Fruit fly (Drosophila melanogaster) whole organism, embryonic: ENCODE data around the gene CG2540.

Source experiments
- Atf3 ChIP-seq: fragments of 200-800 bp; sonication (Bioruptor generic); optimal IDR thresholded peaks from 3 replicates; lab custom pipeline; 2016; ENCODE audit warnings: missing biosample characterization, missing genetic modification characterization
- Blimp-1 ChIP-seq: fragments of 200-800 bp; sonication (Bioruptor generic); optimal IDR thresholded peaks from 3 replicates; lab custom pipeline; 2018; ENCODE audit warnings: missing biosample characterization, missing genetic modification characterization, mild to moderate bottlenecking, moderate library complexity, missing genetic modification reagents
- BtbVII ChIP-seq: fragments of 200-800 bp; sonication (Bioruptor generic); optimal IDR thresholded peaks from 3 replicates; lab custom pipeline; 2017; ENCODE audit warnings: missing biosample characterization, mild to moderate bottlenecking, missing genetic modification characterization
- CG10321 ChIP-seq: fragments of 200-800 bp; sonication (Bioruptor generic); IDR thresholded peaks from 2 replicates; pipeline ENCODE4 v1.3.6; 2022; ENCODE audit warnings: missing biosample characterization, missing genetic modification characterization
- CG10959 ChIP-seq: fragments of 200-800 bp; sonication (Bioruptor generic); IDR thresholded peaks from 2 replicates; pipeline ENCODE4 v1.3.6; 2022; ENCODE audit warnings: missing biosample characterization, missing genetic modification characterization
- CG11456 ChIP-seq: fragments of 200-800 bp; sonication (Bioruptor generic); IDR thresholded peaks from 3 replicates; pipeline ENCODE4 v1.3.6; 2022; ENCODE audit warnings: missing biosample characterization, missing genetic modification characterization
- CG11504 ChIP-seq: fragments of 200-800 bp; sonication (Bioruptor generic); optimal IDR thresholded peaks from 3 replicates; lab custom pipeline; 2019; ENCODE audit warnings: missing biosample characterization, mild to moderate bottlenecking, missing genetic modification characterization, moderate library complexity
- CG11723 ChIP-seq: fragments of 200-800 bp; sonication (Bioruptor generic); optimal IDR thresholded peaks from 2 replicates; lab custom pipeline; 2017; ENCODE audit warnings: missing biosample characterization, mild to moderate bottlenecking, missing genetic modification characterization
- CG12391 ChIP-seq: fragments of 200-800 bp; sonication (Bioruptor generic); optimal IDR thresholded peaks from 3 replicates; lab custom pipeline; 2018; ENCODE audit warnings: missing biosample characterization, mild to moderate bottlenecking, missing genetic modification characterization, moderate library complexity
- CG12659 ChIP-seq: fragments of 200-800 bp; sonication (Bioruptor generic); optimal IDR thresholded peaks from 3 replicates; lab custom pipeline; 2017; ENCODE audit warnings: mild to moderate bottlenecking, missing biosample characterization, missing genetic modification reagents, missing genetic modification characterization
- CG14441 ChIP-seq: fragments of 200-800 bp; sonication (Bioruptor generic); IDR thresholded peaks from 2 replicates; pipeline ENCODE4 v1.3.6; 2022; ENCODE audit warnings: missing biosample characterization, missing genetic modification characterization
- CG15479 ChIP-seq: fragments of 200-800 bp; sonication (Bioruptor generic); optimal IDR thresholded peaks from 3 replicates; lab custom pipeline; 2019; ENCODE audit warnings: missing biosample characterization, mild to moderate bottlenecking, missing genetic modification characterization, moderate library complexity
- CG15514 ChIP-seq: fragments of 200-800 bp; sonication (Bioruptor generic); optimal IDR thresholded peaks from 3 replicates; lab custom pipeline; 2017; ENCODE audit warnings: missing biosample characterization, missing genetic modification characterization, mild to moderate bottlenecking, moderate library complexity, missing genetic modification reagents
- CG17186 ChIP-seq: fragments of 200-800 bp; sonication (Bioruptor generic); optimal IDR thresholded peaks from 3 replicates; lab custom pipeline; 2017; ENCODE audit warnings: missing biosample characterization, missing genetic modification reagents, missing genetic modification characterization
- CG17361 ChIP-seq: fragments of 200-800 bp; sonication (Bioruptor generic); IDR thresholded peaks from 3 replicates; pipeline ENCODE4 v1.3.6; 2022; ENCODE audit warnings: missing biosample characterization, missing genetic modification characterization
- CG17385 ChIP-seq: fragments of 200-800 bp; sonication (Bioruptor generic); optimal IDR thresholded peaks from 3 replicates; lab custom pipeline; 2018; ENCODE audit warnings: missing biosample characterization, mild to moderate bottlenecking, missing genetic modification characterization
- CG17829 ChIP-seq: fragments of 200-800 bp; optimal IDR thresholded peaks from 2 replicates; lab custom pipeline; 2019; ENCODE audit warnings: missing biosample characterization, mild to moderate bottlenecking, missing genetic modification characterization, moderate library complexity
- CG1832 ChIP-seq: fragments of 200-800 bp; sonication (Bioruptor generic); optimal IDR thresholded peaks from 2 replicates; lab custom pipeline; 2017; ENCODE audit warnings: missing biosample characterization, mild to moderate bottlenecking, missing genetic modification characterization, inconsistent platforms
- CG18599 ChIP-seq: fragments of 200-800 bp; sonication (Bioruptor generic); optimal IDR thresholded peaks from 3 replicates; lab custom pipeline; 2017; ENCODE audit warnings: missing biosample characterization, missing genetic modification characterization, mild to moderate bottlenecking, moderate library complexity, missing genetic modification reagents
- CG18619 ChIP-seq: fragments of 200-800 bp; sonication (Bioruptor generic); optimal IDR thresholded peaks from 3 replicates; lab custom pipeline; 2017; ENCODE audit warnings: missing biosample characterization, mild to moderate bottlenecking, missing genetic modification characterization
- CG2120 ChIP-seq: fragments of 200-800 bp; sonication (Bioruptor generic); optimal IDR thresholded peaks from 3 replicates; lab custom pipeline; 2016; ENCODE audit warnings: missing biosample characterization, missing genetic modification characterization
- CG34376 ChIP-seq: fragments of 200-800 bp; sonication (Bioruptor generic); optimal IDR thresholded peaks from 2 replicates; lab custom pipeline; 2018; ENCODE audit warnings: missing biosample characterization, mild to moderate bottlenecking, missing genetic modification characterization
- CG3847 ChIP-seq: fragments of 200-800 bp; sonication (Bioruptor generic); IDR thresholded peaks from 2 replicates; pipeline ENCODE4 v1.3.6; 2022; ENCODE audit warnings: missing biosample characterization, missing genetic modification characterization
- CG3995 ChIP-seq: fragments of 200-800 bp; sonication (Bioruptor generic); optimal IDR thresholded peaks from 3 replicates; lab custom pipeline; 2016; ENCODE audit warnings: missing biosample characterization, missing genetic modification characterization
- CG4424 ChIP-seq: fragments of 200-800 bp; sonication (Bioruptor generic); optimal IDR thresholded peaks from 3 replicates; lab custom pipeline; 2016; ENCODE audit warnings: missing biosample characterization, missing genetic modification characterization
- CG5180 ChIP-seq: fragments of 200-800 bp; sonication (Bioruptor generic); optimal IDR thresholded peaks from 3 replicates; lab custom pipeline; 2017; ENCODE audit warnings: missing biosample characterization, missing genetic modification characterization, mild to moderate bottlenecking, moderate library complexity, missing genetic modification reagents
- CG7786 ChIP-seq: fragments of 200-800 bp; sonication (Bioruptor generic); optimal IDR thresholded peaks from 2 replicates; lab custom pipeline; 2016; ENCODE audit warnings: missing biosample characterization, missing genetic modification characterization
- CG9876 ChIP-seq: fragments of 200-800 bp; sonication (Bioruptor generic); optimal IDR thresholded peaks from 2 replicates; lab custom pipeline; 2016; ENCODE audit warnings: missing biosample characterization, missing genetic modification characterization
- CG9932 ChIP-seq: fragments of 200-800 bp; sonication (Bioruptor generic); IDR thresholded peaks from 2 replicates; pipeline ENCODE4 v1.3.6; 2022; ENCODE audit warnings: missing biosample characterization, missing genetic modification characterization
- Fer1 ChIP-seq: fragments of 200-800 bp; sonication (Bioruptor generic); optimal IDR thresholded peaks from 2 replicates; lab custom pipeline; 2017; ENCODE audit warnings: missing biosample characterization, mild to moderate bottlenecking, missing genetic modification characterization
- GATAe ChIP-seq: fragments of 200-800 bp; sonication (Bioruptor generic); conservative IDR thresholded peaks from 2 replicates; pipeline ENCODE4 v1.3.6; 2022; ENCODE audit warnings: missing biosample characterization, missing genetic modification characterization
- HmgZ ChIP-seq: fragments of 200-800 bp; sonication (Bioruptor generic); optimal IDR thresholded peaks from 2 replicates; lab custom pipeline; 2018; ENCODE audit warnings: missing biosample characterization, mild to moderate bottlenecking, missing genetic modification characterization
- Hmx ChIP-seq: fragments of 200-800 bp; sonication (Bioruptor generic); optimal IDR thresholded peaks from 2 replicates; lab custom pipeline; 2016; ENCODE audit warnings: missing biosample characterization, missing genetic modification characterization
- Med ChIP-seq: fragments of 200-800 bp; sonication (Bioruptor generic); peaks from one replicate; lab custom pipeline; 2016; ENCODE audit warnings: missing biosample characterization, missing genetic modification characterization, mild to moderate bottlenecking, inconsistent platforms, moderate library complexity
- Meics ChIP-seq: fragments of 200-800 bp; sonication (Bioruptor generic); optimal IDR thresholded peaks from 2 replicates; lab custom pipeline; 2017; ENCODE audit warnings: missing biosample characterization, mild to moderate bottlenecking, missing genetic modification characterization
- cad ChIP-seq: fragments of >200 bp; optimal IDR thresholded peaks from 2 replicates; lab custom pipeline; 2017; ENCODE audit warnings: missing biosample characterization, missing genetic modification characterization
- caup ChIP-seq: fragments of 200-800 bp; sonication (Bioruptor generic); optimal IDR thresholded peaks from 3 replicates; lab custom pipeline; 2017; ENCODE audit warnings: missing biosample characterization, mild to moderate bottlenecking, missing genetic modification characterization, moderate library complexity; ENCODE audit not compliant: severe bottlenecking
- crol ChIP-seq: fragments of 200-800 bp; sonication (Bioruptor generic); IDR thresholded peaks from 2 replicates; pipeline ENCODE4 v1.3.6; 2022; ENCODE audit warnings: missing biosample characterization, missing genetic modification characterization
- mirr ChIP-seq: fragments of 200-800 bp; sonication (Bioruptor generic); optimal IDR thresholded peaks from 3 replicates; lab custom pipeline; 2018; ENCODE audit warnings: missing biosample characterization, mild to moderate bottlenecking, missing genetic modification characterization
- sd ChIP-seq: fragments of 200-800 bp; sonication (Bioruptor generic); optimal IDR thresholded peaks from 3 replicates; lab custom pipeline; 2018; ENCODE audit warnings: missing biosample characterization, mild to moderate bottlenecking, missing genetic modification characterization, moderate library complexity
- sens ChIP-seq: fragments of 200-800 bp; sonication (Bioruptor generic); peaks from one replicate; lab custom pipeline; 2016; ENCODE audit warnings: missing biosample characterization, missing genetic modification characterization
- shn ChIP-seq: fragments of 200-800 bp; sonication (Bioruptor generic); optimal IDR thresholded peaks from 3 replicates; lab custom pipeline; 2016; ENCODE audit warnings: missing biosample characterization, missing genetic modification characterization
- slbo ChIP-seq: fragments of 200-800 bp; sonication (Bioruptor generic); IDR thresholded peaks from 2 replicates; pipeline ENCODE4 v1.3.6; 2022; ENCODE audit warnings: missing biosample characterization, missing genetic modification characterization
- slp2 ChIP-seq: fragments of 200-800 bp; sonication (Bioruptor generic); optimal IDR thresholded peaks from 2 replicates; lab custom pipeline; 2016; ENCODE audit warnings: missing biosample characterization, missing genetic modification characterization
- tna ChIP-seq: fragments of 200-800 bp; sonication (Bioruptor generic); IDR thresholded peaks from 2 replicates; pipeline ENCODE4 v1.3.6; 2022; ENCODE audit warnings: missing biosample characterization, missing genetic modification characterization; ENCODE audit not compliant: partially characterized antibody
- vvl ChIP-seq: fragments of 200-800 bp; sonication (Bioruptor generic); IDR thresholded peaks from 2 replicates; pipeline ENCODE4 v1.3.6; 2022; ENCODE audit warnings: missing biosample characterization, missing genetic modification characterization

The CG2540 gene

DNA sequence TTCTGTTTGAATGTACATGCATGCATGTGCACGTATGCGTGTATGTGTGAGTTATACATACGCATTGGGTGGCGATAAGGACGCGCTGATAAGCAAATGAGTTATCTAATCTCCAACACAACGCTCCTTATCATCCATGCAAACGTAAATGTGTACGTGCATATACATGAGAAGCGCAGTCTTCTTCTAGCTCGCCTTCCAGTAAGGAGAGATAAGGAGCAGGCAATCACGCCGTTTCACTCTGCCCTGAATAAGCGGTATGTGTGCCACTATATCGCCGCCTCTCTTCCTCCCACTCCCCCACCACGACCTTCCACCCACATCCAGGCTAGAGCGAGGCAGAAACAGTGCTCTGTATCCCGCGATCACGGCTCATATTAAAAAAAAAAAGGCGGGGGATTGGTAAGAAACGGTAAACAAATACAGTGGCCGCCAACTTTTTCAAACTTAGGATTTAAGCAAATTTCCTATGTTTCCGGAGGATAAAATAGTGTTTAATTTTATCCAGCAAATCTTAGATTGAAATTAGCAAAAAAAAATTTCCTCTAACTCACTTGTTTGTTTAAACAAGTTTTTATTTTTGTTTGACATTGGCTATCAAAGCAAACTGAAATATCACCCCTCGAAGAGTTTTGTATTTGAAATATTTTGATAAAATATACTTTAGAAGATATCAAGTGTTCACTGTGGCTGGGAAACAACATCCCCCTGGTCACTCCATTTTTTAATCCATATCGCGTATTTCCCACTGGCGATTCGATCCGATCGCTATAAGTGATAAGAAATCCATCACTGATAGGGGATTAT lies 49.0 kb upstream of the CG2540 start (continued):
- no peak for TF ChIP-seq shn
- no peak for TF ChIP-seq CG10959 (GFP tag; lab: Robert Waterston, UW)
- TF ChIP-seq slp2 (GFP tag; lab: Kevin White, UChicago) = no peak
- TF ChIP-seq Fer1 (GFP tag; lab: Kevin White, UChicago) = no peak
- TF ChIP-seq CG11723 (GFP tag; lab: Kevin White, UChicago) = no peak
- TF ChIP-seq crol (GFP tag; lab: Robert Waterston, UW) = peak; percentile 73
- TF ChIP-seq CG9876 = no peak
- TF ChIP-seq Med (GFP tag; lab: Kevin White, UChicago) = peak; percentile 73
- no peak for TF ChIP-seq vvl (GFP tag; lab: Robert Waterston, UW)
- peak; percentile 68 for TF ChIP-seq CG1832 (GFP tag; lab: Kevin White, UChicago)
- TF ChIP-seq CG18619 (GFP tag; lab: Kevin White, UChicago) = peak; percentile 6
- TF ChIP-seq sd (tag; lab: Kevin White, UChicago) = no peak
- peak; percentile 60 for TF ChIP-seq CG3995 (GFP tag; lab: Kevin White, UChicago)
- TF ChIP-seq CG7786 (GFP tag; lab: Kevin White, UChicago) = peak; percentile 18
- TF ChIP-seq CG11504 (tag; lab: Kevin White, UChicago) = peak; percentile 24
- TF ChIP-seq CG15514 (GFP tag; lab: Kevin White, UChicago) = peak; percentile 1
- TF ChIP-seq mirr (GFP tag; lab: Kevin White, UChicago) = peak; percentile 56
- TF ChIP-seq CG5180 (GFP tag; lab: Kevin White, UChicago) = no peak
- peak; percentile 91 for TF ChIP-seq CG10321 (GFP tag; lab: Robert Waterston, UW)
- TF ChIP-seq Atf3 = no peak
- TF ChIP-seq sens (GFP tag; lab: Kevin White, UChicago) = peak; percentile 84
- TF ChIP-seq slbo (GFP tag; lab: Robert Waterston, UW) = peak; percentile 22; the same call in 1 of the 2 replicates
- no peak for TF ChIP-seq Blimp-1 (GFP tag; lab: Kevin White, UChicago)
- TF ChIP-seq CG17186 (GFP tag; lab: Kevin White, UChicago) = no peak
- peak; percentile 15 for TF ChIP-seq caup (GFP tag; lab: Kevin White, UChicago)
- TF ChIP-seq HmgZ = peak; percentile 13
- peak; percentile 40 for TF ChIP-seq CG17829
- TF ChIP-seq CG12391 (tag; lab: Kevin White, UChicago) = peak; percentile 26
- TF ChIP-seq Hmx (GFP tag; lab: Kevin White, UChicago) = no peak
- TF ChIP-seq CG17385 = peak; percentile 80
- TF ChIP-seq CG9932 (GFP tag; lab: Robert Waterston, UW) = 0 out of 2 replicates have a peak, but pooled peaks have one; percentile 5
- TF ChIP-seq CG34376 = peak; percentile 18
- peak; percentile 18 for TF ChIP-seq CG12659 (GFP tag; lab: Kevin White, UChicago)
- no peak for TF ChIP-seq CG14441 (GFP tag; lab: Robert Waterston, UW)
- TF ChIP-seq tna = no peak
- no peak for TF ChIP-seq CG11456 (GFP tag; lab: Robert Waterston, UW)
- peak; percentile 23 for TF ChIP-seq CG4424 (GFP tag; lab: Kevin White, UChicago)
- peak; percentile 3 for TF ChIP-seq BtbVII (GFP tag; lab: Kevin White, UChicago)
- no peak for TF ChIP-seq CG17361 (GFP tag; lab: Robert Waterston, UW)
- TF ChIP-seq CG3847 (GFP tag; lab: Robert Waterston, UW) = no peak
- TF ChIP-seq CG18599 (GFP tag; lab: Kevin White, UChicago) = no peak
- peak; percentile 76 for TF ChIP-seq CG15479 (GFP tag; lab: Kevin White, UChicago)
- TF ChIP-seq Meics (GFP tag; lab: Kevin White, UChicago) = peak; percentile 35
- TF ChIP-seq cad (GFP tag; lab: Kevin White, UChicago) = no peak
- TF ChIP-seq GATAe (GFP tag; lab: Robert Waterston, UW) = peak; percentile 95
- TF ChIP-seq CG2120 (GFP tag; lab: Kevin White, UChicago) = peak; percentile 43
